Fruit fly (Drosophila melanogaster) whole organism, embryonic: ENCODE measurements around the gene sphe.

Experiments used
- Bteb2 ChIP-seq: fragments of 200-800 bp; sonication (Bioruptor generic); optimal IDR thresholded peaks from 2 replicates; lab custom pipeline; 2016; ENCODE audit warnings: missing biosample characterization, missing genetic modification characterization
- CG11456 ChIP-seq: fragments of 200-800 bp; sonication (Bioruptor generic); IDR thresholded peaks from 3 replicates; pipeline ENCODE4 v1.3.6; 2022; ENCODE audit warnings: missing biosample characterization, missing genetic modification characterization
- CG11696 ChIP-seq: fragments of 200-800 bp; sonication (Bioruptor generic); IDR thresholded peaks from 2 replicates; pipeline ENCODE4 v1.3.6; 2022; ENCODE audit warnings: missing biosample characterization, missing genetic modification characterization
- CG12155 ChIP-seq: fragments of 200-800 bp; sonication (Bioruptor generic); optimal IDR thresholded peaks from 3 replicates; lab custom pipeline; 2016; ENCODE audit warnings: missing biosample characterization, missing genetic modification characterization
- CG13424 ChIP-seq: fragments of 200-800 bp; sonication (Bioruptor generic); optimal IDR thresholded peaks from 2 replicates; lab custom pipeline; 2019; ENCODE audit warnings: missing biosample characterization, mild to moderate bottlenecking, missing genetic modification characterization, moderate library complexity
- CG14014 ChIP-seq: fragments of 200-800 bp; sonication (Bioruptor generic); IDR thresholded peaks from 2 replicates; pipeline ENCODE4 v1.3.6; 2022; ENCODE audit warnings: missing biosample characterization, missing genetic modification characterization
- CG15011 ChIP-seq: fragments of 200-800 bp; sonication (Bioruptor generic); optimal IDR thresholded peaks from 3 replicates; lab custom pipeline; 2018; ENCODE audit warnings: missing biosample characterization, mild to moderate bottlenecking, missing genetic modification characterization
- CG15696 ChIP-seq: fragments of 200-800 bp; sonication (Bioruptor generic); optimal IDR thresholded peaks from 2 replicates; lab custom pipeline; 2019; ENCODE audit warnings: missing biosample characterization, mild to moderate bottlenecking, missing genetic modification characterization, moderate library complexity
- CG16813 ChIP-seq: fragments of 200-800 bp; sonication (Bioruptor generic); IDR thresholded peaks from 3 replicates; pipeline ENCODE4 v1.3.6; 2022; ENCODE audit warnings: missing biosample characterization, missing genetic modification characterization; ENCODE audit not compliant: partially characterized antibody
- CG17359 ChIP-seq: fragments of 200-800 bp; sonication (Bioruptor generic); optimal IDR thresholded peaks from 3 replicates; lab custom pipeline; 2018; ENCODE audit warnings: missing biosample characterization, mild to moderate bottlenecking, missing genetic modification characterization, moderate library complexity
- CG17385 ChIP-seq: fragments of 200-800 bp; sonication (Bioruptor generic); optimal IDR thresholded peaks from 3 replicates; lab custom pipeline; 2018; ENCODE audit warnings: missing biosample characterization, mild to moderate bottlenecking, missing genetic modification characterization
- CG18262 ChIP-seq: fragments of 200-800 bp; optimal IDR thresholded peaks from 3 replicates; lab custom pipeline; 2019; ENCODE audit warnings: missing biosample characterization, mild to moderate bottlenecking, missing genetic modification characterization, moderate library complexity
- CG1832 ChIP-seq: fragments of 200-800 bp; sonication (Bioruptor generic); optimal IDR thresholded peaks from 2 replicates; lab custom pipeline; 2017; ENCODE audit warnings: missing biosample characterization, mild to moderate bottlenecking, missing genetic modification characterization, inconsistent platforms
- CG7556 ChIP-seq: fragments of 200-800 bp; sonication (Bioruptor generic); optimal IDR thresholded peaks from 2 replicates; lab custom pipeline; 2017; ENCODE audit warnings: missing biosample characterization, mild to moderate bottlenecking, missing genetic modification characterization
- CG7839 ChIP-seq: fragments of 200-800 bp; sonication (Bioruptor generic); optimal IDR thresholded peaks from 3 replicates; lab custom pipeline; 2018; ENCODE audit warnings: missing biosample characterization, mild to moderate bottlenecking, missing genetic modification characterization, moderate library complexity
- CG8359 ChIP-seq: fragments of 200-800 bp; sonication (Bioruptor generic); optimal IDR thresholded peaks from 2 replicates; lab custom pipeline; 2017; ENCODE audit warnings: missing biosample characterization, mild to moderate bottlenecking, missing genetic modification characterization, borderline replicate concordance
- CG9215 ChIP-seq: fragments of 200-800 bp; sonication (Bioruptor generic); IDR thresholded peaks from 2 replicates; pipeline ENCODE4 v1.3.6; 2022; ENCODE audit warnings: missing biosample characterization, missing genetic modification characterization
- CG9437 ChIP-seq: fragments of 200-800 bp; sonication (Bioruptor generic); optimal IDR thresholded peaks from 2 replicates; lab custom pipeline; 2018; ENCODE audit warnings: missing biosample characterization, mild to moderate bottlenecking, missing genetic modification characterization
- CG9609 ChIP-seq: fragments of 200-800 bp; sonication (Bioruptor generic); optimal IDR thresholded peaks from 3 replicates; lab custom pipeline; 2016; ENCODE audit warnings: missing biosample characterization, missing genetic modification characterization
- CG9817 ChIP-seq: fragments of 200-800 bp; sonication (Bioruptor generic); optimal IDR thresholded peaks from 2 replicates; lab custom pipeline; 2018; ENCODE audit warnings: missing biosample characterization, mild to moderate bottlenecking, missing genetic modification characterization, moderate library complexity
- D ChIP-seq, 2 experiments: fragments of 200-800 bp in 1 of 2; fragments of >200 bp in 1 of 2; sonication (Bioruptor generic) in 1 of 2; optimal IDR thresholded peaks; 2 replicates in 1 of 2; 3 replicates in 1 of 2; lab custom pipeline; 2017; ENCODE audit warnings: mild to moderate bottlenecking in 1 of 2, missing biosample characterization in 1 of 2, missing genetic modification characterization in 1 of 2, missing genetic modification reagents in 1 of 2
- Dfd ChIP-seq, 2 experiments: fragments of >200 bp; optimal IDR thresholded peaks; 2 replicates each; lab custom pipeline; 2017; ENCODE audit warnings: missing biosample characterization in 2 of 2, missing genetic modification characterization in 2 of 2
- Dip2 ChIP-seq: fragments of 200-800 bp; sonication (Bioruptor generic); IDR thresholded peaks from 2 replicates; pipeline ENCODE4 v1.3.6; 2022; ENCODE audit warnings: missing biosample characterization, missing genetic modification characterization
- Drgx ChIP-seq: fragments of 200-800 bp; sonication (Bioruptor generic); IDR thresholded peaks from 2 replicates; pipeline ENCODE4 v1.3.6; 2022; ENCODE audit warnings: missing biosample characterization, missing genetic modification characterization
- E2f1 ChIP-seq: fragments of 200-800 bp; sonication (Bioruptor generic); IDR thresholded peaks from 2 replicates; pipeline ENCODE4 v1.3.6; 2022; ENCODE audit warnings: missing biosample characterization, missing genetic modification characterization
- Ets65A ChIP-seq: fragments of 200-800 bp; sonication (Bioruptor generic); peaks from one replicate; lab custom pipeline; 2016; ENCODE audit warnings: missing biosample characterization, missing genetic modification characterization
- HHEX ChIP-seq: fragments of 200-800 bp; sonication (Bioruptor generic); optimal IDR thresholded peaks from 3 replicates; lab custom pipeline; 2017; ENCODE audit warnings: missing biosample characterization, mild to moderate bottlenecking, missing genetic modification characterization, missing genetic modification reagents
- Hr51 ChIP-seq, 2 experiments: fragments of 200-800 bp; sonication (Bioruptor generic); optimal IDR thresholded peaks; 2 replicates in 1 of 2; 3 replicates in 1 of 2; lab custom pipeline; 2016 to 2018; ENCODE audit warnings: missing biosample characterization in 2 of 2, missing genetic modification characterization in 2 of 2, mild to moderate bottlenecking in 1 of 2, moderate library complexity in 1 of 2
- Kr ChIP-seq: fragments of 200-800 bp; sonication (Bioruptor generic); optimal IDR thresholded peaks from 2 replicates; lab custom pipeline; 2017; ENCODE audit warnings: missing biosample characterization, mild to moderate bottlenecking, missing genetic modification characterization
- Lhr ChIP-seq: fragments of 200-800 bp; sonication (Bioruptor generic); optimal IDR thresholded peaks from 3 replicates; lab custom pipeline; 2017; ENCODE audit warnings: mild to moderate bottlenecking, missing biosample characterization, missing genetic modification reagents, missing genetic modification characterization
- Pdp1 ChIP-seq, 2 experiments: fragments of 200-800 bp; sonication (Bioruptor generic); optimal IDR thresholded peaks; 3 replicates each; lab custom pipeline; 2016; ENCODE audit warnings: missing biosample characterization in 2 of 2, missing genetic modification characterization in 2 of 2, mild to moderate bottlenecking in 1 of 2, moderate library complexity in 1 of 2
- Ptx1 ChIP-seq: fragments of 200-800 bp; sonication (Bioruptor generic); IDR thresholded peaks from 2 replicates; pipeline ENCODE4 v1.3.6; 2022; ENCODE audit warnings: missing biosample characterization, missing genetic modification characterization
- Xrp1 ChIP-seq: fragments of 200-800 bp; sonication (Bioruptor generic); IDR thresholded peaks from 2 replicates; pipeline ENCODE4 v1.3.6; 2022; ENCODE audit warnings: missing biosample characterization, missing genetic modification characterization
- ac ChIP-seq: fragments of 200-800 bp; sonication (Bioruptor generic); optimal IDR thresholded peaks from 3 replicates; lab custom pipeline; 2017; ENCODE audit warnings: missing biosample characterization, mild to moderate bottlenecking, missing genetic modification characterization
- ara ChIP-seq: fragments of 200-800 bp; sonication (Bioruptor generic); IDR thresholded peaks from 2 replicates; pipeline ENCODE4 v1.3.6; 2022; ENCODE audit warnings: missing biosample characterization, missing genetic modification characterization
- btn ChIP-seq: fragments of 200-800 bp; sonication (Bioruptor generic); optimal IDR thresholded peaks from 2 replicates; lab custom pipeline; 2016; ENCODE audit warnings: missing biosample characterization, missing genetic modification characterization
- crol ChIP-seq: fragments of 200-800 bp; sonication (Bioruptor generic); IDR thresholded peaks from 2 replicates; pipeline ENCODE4 v1.3.6; 2022; ENCODE audit warnings: missing biosample characterization, missing genetic modification characterization
- dmrt99B ChIP-seq: fragments of 200-800 bp; sonication (Bioruptor generic); optimal IDR thresholded peaks from 2 replicates; lab custom pipeline; 2018; ENCODE audit warnings: missing biosample characterization, mild to moderate bottlenecking, missing genetic modification characterization, moderate library complexity
- dysf ChIP-seq: fragments of 200-800 bp; sonication (Bioruptor generic); IDR thresholded peaks from 3 replicates; pipeline ENCODE4 v1.3.6; 2022; ENCODE audit warnings: missing biosample characterization, missing genetic modification characterization
- fd96Cb ChIP-seq: fragments of 200-800 bp; sonication (Bioruptor generic); optimal IDR thresholded peaks from 2 replicates; lab custom pipeline; 2018; ENCODE audit warnings: missing biosample characterization, mild to moderate bottlenecking, missing genetic modification characterization, moderate library complexity
- ftz-f1 ChIP-seq: fragments of 200-800 bp; sonication (Bioruptor generic); optimal IDR thresholded peaks from 2 replicates; lab custom pipeline; 2016; ENCODE audit warnings: missing biosample characterization, missing genetic modification characterization
- gem ChIP-seq: fragments of 200-800 bp; sonication (Bioruptor generic); optimal IDR thresholded peaks from 2 replicates; lab custom pipeline; 2019; ENCODE audit warnings: missing biosample characterization, mild to moderate bottlenecking, missing genetic modification characterization, moderate library complexity
- jigr1 ChIP-seq: fragments of 200-800 bp; sonication (Bioruptor generic); IDR thresholded peaks from 3 replicates; pipeline ENCODE4 v1.3.6; 2022; ENCODE audit warnings: missing biosample characterization, missing genetic modification characterization
- org-1 ChIP-seq: fragments of 200-800 bp; sonication (Bioruptor generic); optimal IDR thresholded peaks from 2 replicates; lab custom pipeline; 2017; ENCODE audit warnings: missing biosample characterization, missing genetic modification characterization
- phol ChIP-seq: fragments of 200-800 bp; sonication (Bioruptor generic); optimal IDR thresholded peaks from 3 replicates; lab custom pipeline; 2018; ENCODE audit warnings: missing biosample characterization, mild to moderate bottlenecking, missing genetic modification characterization, moderate library complexity
- tin ChIP-seq: fragments of 200-800 bp; sonication (Bioruptor generic); optimal IDR thresholded peaks from 3 replicates; lab custom pipeline; 2016; ENCODE audit warnings: missing biosample characterization, missing genetic modification characterization
- z ChIP-seq: fragments of 200-800 bp; sonication (Bioruptor generic); IDR thresholded peaks from 3 replicates; pipeline ENCODE4 v1.3.6; 2022; ENCODE audit warnings: missing biosample characterization, missing genetic modification characterization
- zfh1 ChIP-seq: fragments of 200-800 bp; sonication (Bioruptor generic); IDR thresholded peaks from 3 replicates; pipeline ENCODE4 v1.3.6; 2022; ENCODE audit warnings: missing biosample characterization, missing genetic modification characterization

Gene sphe

dm6 chrX:16696614-16697519 is 4.9 kb downstream of the sphe start (continued):
- TF ChIP-seq jigr1 (GFP tag; lab: Robert Waterston, UW) (no peak), ac (GFP tag; lab: Kevin White, UChicago) (no peak), Dfd (GFP tag; optimal IDR thresholded peaks at IDR 0.05; lab: Kevin White, UChicago) (no peak), Drgx (GFP tag; lab: Robert Waterston, UW) (no peak), CG15011 (no peak), CG12155 (GFP tag; lab: Kevin White, UChicago) (no peak), CG15696 (tag; lab: Kevin White, UChicago) (no peak), Ptx1 (no peak), org-1 (GFP tag; lab: Kevin White, UChicago) (peak; percentile 8), crol (no peak), gem (tag; lab: Kevin White, UChicago) (peak; percentile 49), Kr (no peak), CG17359 (tag; lab: Kevin White, UChicago) (peak; percentile 10), CG16813 (no peak), Lhr (GFP tag; lab: Kevin White, UChicago) (no peak), CG9609 (GFP tag; lab: Kevin White, UChicago) (no peak), D (optimal IDR thresholded peaks at IDR 0.05; lab: Kevin White, UChicago) (no peak), D (GFP tag; optimal IDR thresholded peaks at IDR 0.05; lab: Kevin White, UChicago) (no peak), Bteb2 (GFP tag; lab: Kevin White, UChicago) (no peak), CG11456 (GFP tag; lab: Robert Waterston, UW) (no peak), Dip2 (GFP tag; lab: Robert Waterston, UW) (no peak), CG9437 (no peak), Ets65A (GFP tag; lab: Kevin White, UChicago) (peak; percentile 62), CG11696 (GFP tag; lab: Robert Waterston, UW) (0 out of 2 replicates have a peak, but pooled peaks have one; percentile 20), dmrt99B (tag; lab: Kevin White, UChicago) (peak; percentile 30), zfh1 (GFP tag; lab: Robert Waterston, UW) (no peak), Xrp1 (GFP tag; lab: Robert Waterston, UW) (no peak), Pdp1 (GFP tag; optimal IDR thresholded peaks at IDR 0.05; lab: Kevin White, UChicago) (peak in 1 of 2 experiments; percentile 57), Hr51 (GFP tag; optimal IDR thresholded peaks at IDR 0.05; lab: Kevin White, UChicago) (peak in 1 of 2 experiments; percentile 32), CG7556 (GFP tag; lab: Kevin White, UChicago) (peak; percentile 50), E2f1 (GFP tag; lab: Robert Waterston, UW) (no peak), z (no peak), fd96Cb (tag; lab: Kevin White, UChicago) (peak; percentile 11), phol (tag; lab: Kevin White, UChicago) (peak; percentile 2), dysf (GFP tag; lab: Robert Waterston, UW) (0 out of 3 replicates have a peak, but pooled peaks have one; percentile 18), ftz-f1 (peak; percentile 52), btn (GFP tag; lab: Kevin White, UChicago) (no peak), CG17385 (peak; percentile 13), CG7839 (tag; lab: Kevin White, UChicago) (peak; percentile 3), CG13424 (tag; lab: Kevin White, UChicago) (peak; percentile 1), HHEX (GFP tag; lab: Kevin White, UChicago) (no peak), CG14014 (no peak), CG18262 (tag; lab: Kevin White, UChicago) (peak; percentile 37), CG9817 (tag; lab: Kevin White, UChicago) (no peak), CG8359 (no peak), ara (GFP tag; lab: Robert Waterston, UW) (no peak), tin (GFP tag; lab: Kevin White, UChicago) (no peak), CG9215 (GFP tag; lab: Robert Waterston, UW) (no peak), CG1832 (GFP tag; lab: Kevin White, UChicago) (no peak)
